Fruit fly (Drosophila melanogaster) whole organism, embryonic: ENCODE results near the gene Rpn12.

Experiments
- Abd-B ChIP-seq: fragments of 200-800 bp; sonication (Bioruptor generic); optimal IDR thresholded peaks from 2 replicates; lab custom pipeline; 2018; ENCODE audit warnings: missing biosample characterization, mild to moderate bottlenecking, missing genetic modification characterization, moderate library complexity
- CG10147 ChIP-seq: fragments of 200-800 bp; sonication (Bioruptor generic); optimal IDR thresholded peaks from 2 replicates; lab custom pipeline; 2019; ENCODE audit warnings: missing biosample characterization, mild to moderate bottlenecking, missing genetic modification characterization, moderate library complexity
- CG11695 ChIP-seq: fragments of 200-800 bp; sonication (Bioruptor generic); IDR thresholded peaks from 3 replicates; pipeline ENCODE4 v1.3.6; 2022; ENCODE audit warnings: missing biosample characterization, missing genetic modification characterization
- CG14014 ChIP-seq: fragments of 200-800 bp; sonication (Bioruptor generic); IDR thresholded peaks from 2 replicates; pipeline ENCODE4 v1.3.6; 2022; ENCODE audit warnings: missing biosample characterization, missing genetic modification characterization
- CG14860 ChIP-seq: fragments of 200-800 bp; sonication (Bioruptor generic); IDR thresholded peaks from 3 replicates; pipeline ENCODE4 v1.3.6; 2022; ENCODE audit warnings: missing biosample characterization, missing genetic modification characterization; ENCODE audit not compliant: partially characterized antibody
- CG15601 ChIP-seq: fragments of 200-800 bp; sonication (Bioruptor generic); optimal IDR thresholded peaks from 3 replicates; lab custom pipeline; 2019; ENCODE audit warnings: missing biosample characterization, mild to moderate bottlenecking, missing genetic modification characterization, moderate library complexity
- CG17186 ChIP-seq: fragments of 200-800 bp; sonication (Bioruptor generic); optimal IDR thresholded peaks from 3 replicates; lab custom pipeline; 2017; ENCODE audit warnings: missing biosample characterization, missing genetic modification reagents, missing genetic modification characterization
- CG17568 ChIP-seq: fragments of 200-800 bp; sonication (Bioruptor generic); optimal IDR thresholded peaks from 2 replicates; lab custom pipeline; 2018; ENCODE audit warnings: missing biosample characterization, mild to moderate bottlenecking, missing genetic modification characterization, moderate library complexity
- CG18619 ChIP-seq: fragments of 200-800 bp; sonication (Bioruptor generic); optimal IDR thresholded peaks from 3 replicates; lab custom pipeline; 2017; ENCODE audit warnings: missing biosample characterization, mild to moderate bottlenecking, missing genetic modification characterization
- CG2712 ChIP-seq: fragments of 200-800 bp; optimal IDR thresholded peaks from 3 replicates; lab custom pipeline; 2019; ENCODE audit warnings: missing biosample characterization, mild to moderate bottlenecking, missing genetic modification characterization, moderate library complexity
- CG2875 ChIP-seq: fragments of 200-800 bp; sonication (Bioruptor generic); optimal IDR thresholded peaks from 2 replicates; lab custom pipeline; 2017; ENCODE audit warnings: missing biosample characterization, mild to moderate bottlenecking, missing genetic modification characterization, missing genetic modification reagents
- CG31365 ChIP-seq: fragments of 200-800 bp; sonication (Bioruptor generic); optimal IDR thresholded peaks from 2 replicates; lab custom pipeline; 2018; ENCODE audit warnings: missing biosample characterization, mild to moderate bottlenecking, missing genetic modification characterization
- CG32532 ChIP-seq: fragments of 200-800 bp; sonication (Bioruptor generic); IDR thresholded peaks from 2 replicates; pipeline ENCODE4 v1.3.6; 2022; ENCODE audit warnings: missing biosample characterization, missing genetic modification characterization
- CG4730 ChIP-seq: fragments of 200-800 bp; sonication (Bioruptor generic); IDR thresholded peaks from 2 replicates; pipeline ENCODE4 v1.3.6; 2022; ENCODE audit warnings: missing biosample characterization, missing genetic modification characterization
- CG7372 ChIP-seq: fragments of 200-800 bp; sonication (Bioruptor generic); IDR thresholded peaks from 2 replicates; pipeline ENCODE4 v1.3.6; 2022; ENCODE audit warnings: missing biosample characterization, missing genetic modification characterization
- CG7786 ChIP-seq: fragments of 200-800 bp; sonication (Bioruptor generic); optimal IDR thresholded peaks from 2 replicates; lab custom pipeline; 2016; ENCODE audit warnings: missing biosample characterization, missing genetic modification characterization
- CG8290 ChIP-seq, 3 experiments: fragments of 200-800 bp; sonication (Bioruptor generic); optimal IDR thresholded peaks; 2 replicates each; lab custom pipeline; 2016 to 2019; ENCODE audit warnings: missing biosample characterization in 3 of 3, missing genetic modification characterization in 3 of 3, mild to moderate bottlenecking in 2 of 3, moderate library complexity in 1 of 3
- CG8944 ChIP-seq: fragments of 200-800 bp; sonication (Bioruptor generic); optimal IDR thresholded peaks from 3 replicates; lab custom pipeline; 2016; ENCODE audit warnings: missing biosample characterization, missing genetic modification characterization
- CHES-1-like ChIP-seq: fragments of 200-800 bp; sonication (Bioruptor generic); optimal IDR thresholded peaks from 2 replicates; lab custom pipeline; 2016; ENCODE audit warnings: missing biosample characterization, missing genetic modification characterization
- CkIIα-i1 ChIP-seq: fragments of 200-800 bp; sonication (Bioruptor generic); IDR thresholded peaks from 2 replicates; pipeline ENCODE4 v1.3.6; 2022; ENCODE audit warnings: missing biosample characterization, missing genetic modification characterization
- Dbx ChIP-seq: fragments of 200-800 bp; sonication (Bioruptor generic); IDR thresholded peaks from 3 replicates; pipeline ENCODE4 v1.3.6; 2022; ENCODE audit warnings: missing biosample characterization, missing genetic modification characterization
- Deaf1 ChIP-seq: fragments of 200-800 bp; optimal IDR thresholded peaks from 3 replicates; lab custom pipeline; 2019; ENCODE audit warnings: missing biosample characterization, mild to moderate bottlenecking, missing genetic modification characterization, moderate library complexity
- Doc3 ChIP-seq: fragments of 200-800 bp; sonication (Bioruptor generic); IDR thresholded peaks from 3 replicates; pipeline ENCODE4 v1.3.6; 2022; ENCODE audit warnings: missing biosample characterization, missing genetic modification characterization; ENCODE audit not compliant: partially characterized antibody
- E2f2 ChIP-seq: fragments of 200-800 bp; sonication (Bioruptor generic); IDR thresholded peaks from 2 replicates; pipeline ENCODE4 v1.3.6; 2022; ENCODE audit warnings: missing biosample characterization, missing genetic modification characterization
- Ets97D ChIP-seq: fragments of 200-800 bp; sonication (Bioruptor generic); optimal IDR thresholded peaks from 3 replicates; lab custom pipeline; 2016; ENCODE audit warnings: missing biosample characterization, missing genetic modification characterization
- HLH54F ChIP-seq: fragments of 200-800 bp; sonication (Bioruptor generic); optimal IDR thresholded peaks from 3 replicates; lab custom pipeline; 2016; ENCODE audit warnings: missing biosample characterization, missing genetic modification characterization
- Jarid2 ChIP-seq: fragments of 200-800 bp; sonication (Bioruptor generic); optimal IDR thresholded peaks from 3 replicates; lab custom pipeline; 2017; ENCODE audit warnings: mild to moderate bottlenecking, missing biosample characterization, missing genetic modification reagents, missing genetic modification characterization
- Ravus ChIP-seq: fragments of 200-800 bp; sonication (Bioruptor generic); IDR thresholded peaks from 2 replicates; pipeline ENCODE4 v1.3.6; 2022; ENCODE audit warnings: missing biosample characterization, missing genetic modification characterization
- Side ChIP-seq: fragments of 200-800 bp; sonication (Bioruptor generic); optimal IDR thresholded peaks from 2 replicates; lab custom pipeline; 2016; ENCODE audit warnings: missing biosample characterization, missing genetic modification characterization
- TFAM ChIP-seq: fragments of 200-800 bp; sonication (Bioruptor generic); optimal IDR thresholded peaks from 2 replicates; lab custom pipeline; 2017; ENCODE audit warnings: missing biosample characterization, missing genetic modification characterization, inconsistent platforms
- ap ChIP-seq: fragments of 200-800 bp; sonication (Bioruptor generic); IDR thresholded peaks from 2 replicates; pipeline ENCODE4 v1.3.6; 2022; ENCODE audit warnings: missing biosample characterization, missing genetic modification characterization
- ato ChIP-seq: fragments of 200-800 bp; sonication (Bioruptor generic); IDR thresholded peaks from 2 replicates; pipeline ENCODE4 v1.3.6; 2022; ENCODE audit warnings: missing biosample characterization, missing genetic modification characterization; ENCODE audit not compliant: partially characterized antibody
- crol ChIP-seq: fragments of 200-800 bp; sonication (Bioruptor generic); IDR thresholded peaks from 2 replicates; pipeline ENCODE4 v1.3.6; 2022; ENCODE audit warnings: missing biosample characterization, missing genetic modification characterization
- crp ChIP-seq, 2 experiments: fragments of 200-800 bp; sonication (Bioruptor generic); optimal IDR thresholded peaks; 2 replicates in 1 of 2; 3 replicates in 1 of 2; lab custom pipeline; 2017; ENCODE audit warnings: missing biosample characterization in 2 of 2, missing genetic modification characterization in 2 of 2, mild to moderate bottlenecking in 1 of 2, moderate library complexity in 1 of 2
- cwo ChIP-seq: fragments of 200-800 bp; sonication (Bioruptor generic); optimal IDR thresholded peaks from 3 replicates; lab custom pipeline; 2017; ENCODE audit warnings: missing biosample characterization, missing genetic modification characterization, mild to moderate bottlenecking, moderate library complexity, missing genetic modification reagents
- dan ChIP-seq: fragments of 200-800 bp; sonication (Bioruptor generic); IDR thresholded peaks from 2 replicates; pipeline ENCODE4 v1.3.6; 2022; ENCODE audit warnings: missing biosample characterization, missing genetic modification characterization
- dysf ChIP-seq: fragments of 200-800 bp; sonication (Bioruptor generic); IDR thresholded peaks from 3 replicates; pipeline ENCODE4 v1.3.6; 2022; ENCODE audit warnings: missing biosample characterization, missing genetic modification characterization
- fd3F ChIP-seq: fragments of 200-800 bp; sonication (Bioruptor generic); optimal IDR thresholded peaks from 2 replicates; lab custom pipeline; 2018; ENCODE audit warnings: missing biosample characterization, mild to moderate bottlenecking, missing genetic modification characterization, moderate library complexity
- gsb ChIP-seq: fragments of 200-800 bp; sonication (Bioruptor generic); IDR thresholded peaks from 2 replicates; pipeline ENCODE4 v1.3.6; 2022; ENCODE audit warnings: missing biosample characterization, missing genetic modification characterization
- klu ChIP-seq: fragments of 200-800 bp; sonication (Bioruptor generic); IDR thresholded peaks from 2 replicates; pipeline ENCODE4 v1.3.6; 2022; ENCODE audit warnings: missing biosample characterization, missing genetic modification characterization
- lab ChIP-seq: fragments of 200-800 bp; sonication (Bioruptor generic); optimal IDR thresholded peaks from 3 replicates; lab custom pipeline; 2017; ENCODE audit warnings: missing biosample characterization, missing genetic modification characterization, mild to moderate bottlenecking, moderate library complexity, missing genetic modification reagents
- lov ChIP-seq, 2 experiments: fragments of 200-800 bp in 1 of 2; fragments of >200 bp in 1 of 2; sonication (Bioruptor generic) in 1 of 2; IDR thresholded peaks in 1 of 2; optimal IDR thresholded peaks in 1 of 2; 2 replicates in 1 of 2; 3 replicates in 1 of 2; pipeline versions ENCODE4 v1.3.6 to Lab custom; 2017 to 2022; ENCODE audit warnings: missing biosample characterization in 1 of 2, missing genetic modification characterization in 1 of 2
- onecut ChIP-seq: fragments of 200-800 bp; sonication (Bioruptor generic); IDR thresholded peaks from 2 replicates; pipeline ENCODE4 v1.3.6; 2022; ENCODE audit warnings: missing biosample characterization, missing genetic modification characterization
- otp ChIP-seq: fragments of 200-800 bp; sonication (Bioruptor generic); IDR thresholded peaks from 3 replicates; pipeline ENCODE4, ENCODE4 v1.3.6; 2022; ENCODE audit warnings: missing biosample characterization, missing genetic modification characterization
- sc ChIP-seq, 3 experiments: fragments of >200 bp in 2 of 3; fragments of 200-800 bp in 1 of 3; sonication (Bioruptor generic) in 1 of 3; optimal IDR thresholded peaks; 2 replicates in 2 of 3; 3 replicates in 1 of 3; lab custom pipeline; 2017; ENCODE audit warnings: mild to moderate bottlenecking in 1 of 3, missing biosample characterization in 1 of 3, missing genetic modification characterization in 1 of 3, missing genetic modification reagents in 1 of 3
- seq ChIP-seq: fragments of 200-800 bp; sonication (Bioruptor generic); IDR thresholded peaks from 2 replicates; pipeline ENCODE4 v1.3.6; 2022; ENCODE audit warnings: missing biosample characterization, missing genetic modification characterization
- sug ChIP-seq: fragments of 200-800 bp; optimal IDR thresholded peaks from 2 replicates; lab custom pipeline; 2019; ENCODE audit warnings: missing biosample characterization, mild to moderate bottlenecking, missing genetic modification characterization, moderate library complexity
- unpg ChIP-seq: fragments of 200-800 bp; sonication (Bioruptor generic); optimal IDR thresholded peaks from 3 replicates; lab custom pipeline; 2018; ENCODE audit warnings: missing biosample characterization, mild to moderate bottlenecking, missing genetic modification characterization, moderate library complexity
- zfh1 ChIP-seq: fragments of 200-800 bp; sonication (Bioruptor generic); IDR thresholded peaks from 3 replicates; pipeline ENCODE4 v1.3.6; 2022; ENCODE audit warnings: missing biosample characterization, missing genetic modification characterization

The Rpn12 gene

DNA sequence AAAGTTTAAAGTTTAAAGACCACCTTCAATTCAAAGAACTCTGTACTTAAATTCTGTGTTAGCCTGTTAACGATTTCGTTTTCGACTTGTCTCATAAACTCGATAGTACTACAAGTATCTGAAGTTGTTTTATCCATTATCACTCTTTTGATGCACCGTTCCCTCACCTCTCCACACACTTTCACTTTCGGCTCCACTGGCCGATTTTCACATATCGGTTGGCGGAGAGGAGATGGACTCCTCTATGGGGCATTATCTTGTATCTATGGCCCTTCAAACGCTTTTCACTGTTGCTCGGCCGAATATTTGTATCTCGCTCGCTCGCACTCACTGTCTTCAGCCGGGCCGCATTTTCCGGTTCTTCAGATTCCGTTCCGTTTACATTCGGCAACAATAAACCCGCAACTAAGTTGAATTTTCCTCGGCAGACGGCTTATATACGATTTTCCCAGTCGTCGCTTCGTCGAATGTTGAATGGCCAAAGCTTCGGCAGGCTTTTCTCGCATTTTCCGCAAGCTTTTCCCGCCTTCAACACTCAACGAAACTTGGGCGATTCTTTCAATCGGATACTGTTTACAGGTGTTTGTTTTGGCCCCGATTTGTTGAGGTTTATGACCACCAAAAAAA lies 39.7 kb upstream of the Rpn12 start, which contains the start of gene CG43373 (continued):
- TF ChIP-seq CG7786 (GFP tag; lab: Kevin White, UChicago) (no peak), sc (optimal IDR thresholded peaks at IDR 0.05; lab: Kevin White, UChicago) (no peak), sc (GFP tag; optimal IDR thresholded peaks at IDR 0.05; lab: Kevin White, UChicago) (no peak), CG2875 (no peak), CG31365 (no peak), CG10147 (GFP tag; lab: Kevin White, UChicago) (no peak), crp (GFP tag; optimal IDR thresholded peaks at IDR 0.05; lab: Kevin White, UChicago) (no peak), CkIIα-i1 (no peak), zfh1 (GFP tag; lab: Robert Waterston, UW) (no peak), CG32532 (GFP tag; lab: Robert Waterston, UW) (peak; percentile 33; the same call in 1 of the 2 replicates), CG14014 (GFP tag; lab: Robert Waterston, UW) (no peak), CG7372 (GFP tag; lab: Robert Waterston, UW) (no peak), TFAM (no peak), lov (optimal IDR thresholded peaks at IDR 0.05; lab: Kevin White, UChicago) (no peak), lov (GFP tag; IDR thresholded peaks at IDR 0.05; lab: Robert Waterston, UW) (no peak), HLH54F (GFP tag; lab: Kevin White, UChicago) (no peak), E2f2 (GFP tag; lab: Robert Waterston, UW) (no peak), seq (GFP tag; lab: Robert Waterston, UW) (no peak), dan (GFP tag; lab: Robert Waterston, UW) (no peak), Jarid2 (GFP tag; lab: Kevin White, UChicago) (peak; percentile 71), CG15601 (tag; lab: Kevin White, UChicago) (peak; percentile 100), Doc3 (no peak), lab (peak; percentile 36), CG11695 (GFP tag; lab: Robert Waterston, UW) (no peak), CHES-1-like (GFP tag; lab: Kevin White, UChicago) (no peak), unpg (GFP tag; lab: Kevin White, UChicago) (no peak), ato (GFP tag; lab: Robert Waterston, UW) (no peak), Ravus (GFP tag; lab: Robert Waterston, UW) (no peak), CG14860 (GFP tag; lab: Robert Waterston, UW) (no peak), dysf (no peak), sug (tag; lab: Kevin White, UChicago) (no peak), CG8944 (GFP tag; lab: Kevin White, UChicago) (no peak), CG18619 (GFP tag; lab: Kevin White, UChicago) (no peak), crol (GFP tag; lab: Robert Waterston, UW) (0 out of 2 replicates have a peak, but pooled peaks have one; percentile 20), fd3F (GFP tag; lab: Kevin White, UChicago) (no peak), Deaf1 (peak; percentile 63), gsb (no peak), CG8290 (GFP tag; optimal IDR thresholded peaks at IDR 0.05; lab: Kevin White, UChicago) (no peak), CG8290 (tag; optimal IDR thresholded peaks at IDR 0.05; lab: Kevin White, UChicago) (peak in 1 of 2 experiments; percentile 12), onecut (GFP tag; lab: Robert Waterston, UW) (no peak), CG17568 (peak; percentile 26), CG2712 (tag; lab: Kevin White, UChicago) (no peak), Ets97D (no peak), Side (no peak), Abd-B (GFP tag; lab: Kevin White, UChicago) (no peak), otp (no peak), CG17186 (GFP tag; lab: Kevin White, UChicago) (no peak), CG4730 (GFP tag; lab: Robert Waterston, UW) (no peak), ap (GFP tag; lab: Robert Waterston, UW) (no peak), klu (no peak), Dbx (no peak; the same call in 2 of the 3 replicates), cwo (GFP tag; lab: Kevin White, UChicago) (no peak)
